Worm (Caenorhabditis elegans) whole organism, late embryonic: Measurements from ENCODE around the gene sart-3.

Experiments
- F13H6.1 ChIP-seq: sonication (generic microtip); optimal IDR thresholded peaks from 2 replicates; lab custom pipeline; 2016; ENCODE audit warnings: missing genetic modification characterization, missing compliant biosample characterization
- ama-1 ChIP-seq: fragments of 150-350 bp; optimal IDR thresholded peaks from 2 replicates; lab custom pipeline; 2014
- ceh-14 ChIP-seq: sonication (generic microtip); optimal IDR thresholded peaks from 2 replicates; lab custom pipeline; 2016; ENCODE audit warnings: missing genotype, missing genetic modification characterization, missing compliant biosample characterization
- ceh-31 ChIP-seq: sonication (generic microtip); optimal IDR thresholded peaks from 2 replicates; lab custom pipeline; 2016; ENCODE audit warnings: missing genetic modification characterization, missing compliant biosample characterization
- ets-4 ChIP-seq: sonication (generic microtip); optimal IDR thresholded peaks from 2 replicates; lab custom pipeline; 2016; ENCODE audit warnings: missing genetic modification characterization, missing compliant biosample characterization
- gmeb-2 ChIP-seq: sonication (generic microtip); optimal IDR thresholded peaks from 2 replicates; lab custom pipeline; 2016; ENCODE audit warnings: missing genetic modification characterization, inconsistent platforms, missing compliant biosample characterization
- madf-2 ChIP-seq: sonication (generic microtip); optimal IDR thresholded peaks from 2 replicates; lab custom pipeline; 2017; ENCODE audit warnings: missing genetic modification characterization, missing compliant biosample characterization
- nfya-1 ChIP-seq: sonication (generic microtip); optimal IDR thresholded peaks from 2 replicates; lab custom pipeline; 2017; ENCODE audit warnings: missing genetic modification characterization, mild to moderate bottlenecking, missing compliant biosample characterization, antibody characterized with exemption, moderate library complexity
- ref-2 ChIP-seq: sonication (generic microtip); optimal IDR thresholded peaks from 2 replicates; lab custom pipeline; 2016; ENCODE audit warnings: missing genetic modification characterization, missing compliant biosample characterization

DNA sequence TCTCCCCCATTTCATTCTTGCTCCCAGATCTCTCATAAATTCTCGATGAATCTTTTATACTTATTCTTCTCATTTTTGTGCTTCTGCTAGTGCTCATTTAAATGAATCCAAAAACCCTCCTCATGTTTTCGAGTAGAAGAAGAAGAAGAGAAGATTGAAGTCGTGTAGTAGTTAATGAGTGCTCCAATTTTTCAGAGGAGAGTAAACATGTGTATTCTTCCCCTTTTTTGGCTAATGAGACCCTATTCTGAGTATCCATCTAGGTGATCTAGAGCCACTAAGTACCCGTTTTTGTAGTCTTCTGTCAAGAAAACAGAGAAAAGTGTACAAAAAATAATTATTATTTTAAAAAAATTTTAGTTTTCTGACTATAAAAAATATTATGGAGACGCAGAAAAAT lies 18.8 kb upstream of the sart-3 start:
- TF ChIP-seq ref-2 (tag; lab: Kevin White, UChicago) (no peak), gmeb-2 (tag; lab: Kevin White, UChicago) (no peak), F13H6.1 (tag; lab: Kevin White, UChicago) (no peak), madf-2 (no peak), ceh-14 (no peak), nfya-1 (tag; lab: Kevin White, UChicago) (no peak), ama-1 (lab: Kevin White, UChicago) (no peak), ceh-31 (tag; lab: Kevin White, UChicago) (no peak), ets-4 (tag; lab: Kevin White, UChicago) (no peak)
